Worm (Caenorhabditis elegans) whole organism, L2 larva: ENCODE data around the gene T26A8.4.

Experiments
- C34F6.9 ChIP-seq: fragments of 150-350 bp; optimal IDR thresholded peaks from 2 replicates; lab custom pipeline; 2014; ENCODE audit warnings: missing biosample characterization, missing genetic modification characterization
- F13H6.1 ChIP-seq: sonication (generic microtip); optimal IDR thresholded peaks from 2 replicates; lab custom pipeline; 2016; ENCODE audit warnings: missing genetic modification characterization, missing compliant biosample characterization
- R02D3.7 ChIP-seq: fragments of 150-350 bp; optimal IDR thresholded peaks from 2 replicates; lab custom pipeline; 2014; ENCODE audit warnings: missing biosample characterization, missing genetic modification characterization
- Y55F3AM.14 ChIP-seq: fragments of 200-800 bp; sonication (Bioruptor generic); optimal IDR thresholded peaks from 2 replicates; lab custom pipeline; 2018; ENCODE audit warnings: mild to moderate bottlenecking, missing genetic modification characterization, missing compliant biosample characterization
- ZK546.5 ChIP-seq: sonication (generic microtip); optimal IDR thresholded peaks from 2 replicates; lab custom pipeline; 2017; ENCODE audit warnings: missing biosample characterization, missing genetic modification characterization
- alr-1 ChIP-seq: fragments of 150-350 bp; optimal IDR thresholded peaks from 2 replicates; lab custom pipeline; 2014; ENCODE audit warnings: missing biosample characterization, missing genetic modification characterization
- aly-2 ChIP-seq: fragments of 150-350 bp; optimal IDR thresholded peaks from 2 replicates; lab custom pipeline; 2014; ENCODE audit warnings: missing biosample characterization, missing genetic modification characterization
- ama-1 ChIP-seq: fragments of 150-350 bp; optimal IDR thresholded peaks from 2 replicates; lab custom pipeline; 2018; ENCODE audit warnings: inconsistent platforms
- blmp-1 ChIP-seq: sonication (generic microtip); optimal IDR thresholded peaks from 2 replicates; lab custom pipeline; 2017; ENCODE audit warnings: missing genetic modification characterization, mild to moderate bottlenecking, missing compliant biosample characterization, antibody characterized with exemption, moderate library complexity; ENCODE audit not compliant: insufficient read depth
- ceh-16 ChIP-seq: fragments of 150-350 bp; optimal IDR thresholded peaks from 2 replicates; lab custom pipeline; 2014; ENCODE audit warnings: missing biosample characterization, missing genetic modification characterization
- ceh-82 ChIP-seq: fragments of 150-350 bp; optimal IDR thresholded peaks from 2 replicates; lab custom pipeline; 2014; ENCODE audit warnings: missing biosample characterization, missing genetic modification characterization
- crh-2 ChIP-seq: sonication (generic microtip); optimal IDR thresholded peaks from 2 replicates; lab custom pipeline; 2017; ENCODE audit warnings: missing biosample characterization, missing genetic modification characterization
- dmd-4 ChIP-seq: sonication (generic microtip); optimal IDR thresholded peaks from 2 replicates; lab custom pipeline; 2017; ENCODE audit warnings: missing biosample characterization, missing genetic modification characterization
- egl-27 ChIP-seq: sonication (generic microtip); optimal IDR thresholded peaks from 3 replicates; lab custom pipeline; 2017; ENCODE audit warnings: missing biosample characterization, missing genetic modification reagents, missing genetic modification characterization
- elt-1 ChIP-seq: fragments of 150-350 bp; optimal IDR thresholded peaks from 2 replicates; lab custom pipeline; 2014; ENCODE audit warnings: missing biosample characterization, missing genetic modification characterization
- elt-3 ChIP-seq: sonication (generic microtip); optimal IDR thresholded peaks from 2 replicates; lab custom pipeline; 2017; ENCODE audit warnings: missing biosample characterization, missing genetic modification characterization
- fos-1 ChIP-seq: fragments of 150-350 bp; optimal IDR thresholded peaks from 2 replicates; lab custom pipeline; 2014; ENCODE audit warnings: missing biosample characterization, missing genetic modification characterization
- gmeb-1 ChIP-seq: fragments of 150-350 bp; optimal IDR thresholded peaks from 2 replicates; lab custom pipeline; 2014; ENCODE audit warnings: missing biosample characterization, missing genetic modification characterization
- lin-11 ChIP-seq: fragments of 150-350 bp; sonication (generic microtip); optimal IDR thresholded peaks from 2 replicates; lab custom pipeline; 2014; ENCODE audit warnings: missing biosample characterization, missing genetic modification characterization, inconsistent platforms, mixed read lengths
- lin-13 ChIP-seq: fragments of 150-350 bp; optimal IDR thresholded peaks from 2 replicates; lab custom pipeline; 2014; ENCODE audit warnings: missing biosample characterization, missing genetic modification reagents, missing genetic modification characterization
- lin-39 ChIP-seq: fragments of 150-350 bp; optimal IDR thresholded peaks from 2 replicates; lab custom pipeline; 2014; ENCODE audit warnings: missing biosample characterization, missing genetic modification reagents, missing genetic modification characterization
- lsy-2 ChIP-seq, 2 experiments: fragments of 150-350 bp in 1 of 2; sonication (generic microtip) in 1 of 2; optimal IDR thresholded peaks; 2 replicates each; lab custom pipeline; 2014 to 2017; ENCODE audit warnings: missing biosample characterization in 2 of 2, missing genetic modification characterization in 2 of 2
- mab-5 ChIP-seq: fragments of 150-350 bp; optimal IDR thresholded peaks from 2 replicates; lab custom pipeline; 2014; ENCODE audit warnings: missing biosample characterization, missing genetic modification characterization
- mbf-1 ChIP-seq: sonication (generic microtip); optimal IDR thresholded peaks from 2 replicates; lab custom pipeline; 2017; ENCODE audit warnings: missing biosample characterization, missing genetic modification characterization
- mdl-1 ChIP-seq, 2 experiments: fragments of 150-350 bp in 1 of 2; sonication (generic microtip) in 1 of 2; optimal IDR thresholded peaks; 2 replicates each; lab custom pipeline; 2017; ENCODE audit warnings: missing biosample characterization in 2 of 2, missing genetic modification characterization in 2 of 2
- nhr-10 ChIP-seq: sonication (generic microtip); optimal IDR thresholded peaks from 2 replicates; lab custom pipeline; 2017; ENCODE audit warnings: missing biosample characterization, missing genetic modification characterization
- nhr-11 ChIP-seq: fragments of 150-350 bp; optimal IDR thresholded peaks from 2 replicates; lab custom pipeline; 2014; ENCODE audit warnings: missing biosample characterization, missing genetic modification characterization
- nhr-12 ChIP-seq: fragments of 150-350 bp; optimal IDR thresholded peaks from 2 replicates; lab custom pipeline; 2014; ENCODE audit warnings: missing biosample characterization, missing genetic modification characterization
- nhr-129 ChIP-seq: fragments of 150-350 bp; optimal IDR thresholded peaks from 2 replicates; lab custom pipeline; 2014; ENCODE audit warnings: missing biosample characterization, missing genetic modification characterization
- nhr-21 ChIP-seq: fragments of 150-350 bp; optimal IDR thresholded peaks from 2 replicates; lab custom pipeline; 2014; ENCODE audit warnings: missing biosample characterization, missing genetic modification characterization
- nhr-23 ChIP-seq: fragments of 150-350 bp; optimal IDR thresholded peaks from 2 replicates; lab custom pipeline; 2014; ENCODE audit warnings: missing biosample characterization, missing genetic modification reagents, missing genetic modification characterization
- nhr-237 ChIP-seq: fragments of 150-350 bp; optimal IDR thresholded peaks from 2 replicates; lab custom pipeline; 2014; ENCODE audit warnings: missing biosample characterization, missing genetic modification characterization
- nhr-25 ChIP-seq: fragments of 150-350 bp; sonication (generic microtip); optimal IDR thresholded peaks from 3 replicates; lab custom pipeline; 2014; ENCODE audit warnings: missing biosample characterization, missing genetic modification characterization
- nhr-6 ChIP-seq: fragments of 150-350 bp; optimal IDR thresholded peaks from 2 replicates; lab custom pipeline; 2014; ENCODE audit warnings: missing biosample characterization, missing genetic modification characterization
- nhr-77 ChIP-seq: fragments of 150-350 bp; optimal IDR thresholded peaks from 2 replicates; lab custom pipeline; 2014; ENCODE audit warnings: missing biosample characterization, missing genetic modification characterization
- peb-1 ChIP-seq: fragments of 150-350 bp; optimal IDR thresholded peaks from 2 replicates; lab custom pipeline; 2014; ENCODE audit warnings: missing biosample characterization, missing genetic modification characterization
- sem-4 ChIP-seq: fragments of 150-350 bp; optimal IDR thresholded peaks from 2 replicates; lab custom pipeline; 2014; ENCODE audit warnings: missing biosample characterization, missing genetic modification reagents, missing genetic modification characterization
- skn-1 ChIP-seq: sonication (generic microtip); optimal IDR thresholded peaks from 2 replicates; lab custom pipeline; 2017; ENCODE audit warnings: missing biosample characterization, missing genetic modification characterization
- sma-3 ChIP-seq: sonication (generic microtip); optimal IDR thresholded peaks from 2 replicates; lab custom pipeline; 2016; ENCODE audit warnings: missing genetic modification reagents, missing genetic modification characterization, missing compliant biosample characterization
- sma-9 ChIP-seq, 2 experiments: fragments of 150-350 bp in 1 of 2; sonication (generic microtip) in 1 of 2; optimal IDR thresholded peaks; 2 replicates each; lab custom pipeline; 2014 to 2016; ENCODE audit warnings: missing genetic modification characterization in 2 of 2, mild to moderate bottlenecking in 1 of 2, missing biosample characterization in 1 of 2, missing compliant biosample characterization in 1 of 2, missing genetic modification reagents in 1 of 2, moderate library complexity in 1 of 2
- snpc-4 ChIP-seq: fragments of 150-350 bp; optimal IDR thresholded peaks from 2 replicates; lab custom pipeline; 2014; ENCODE audit warnings: missing biosample characterization, missing genetic modification characterization
- unc-39 ChIP-seq: fragments of 150-350 bp; optimal IDR thresholded peaks from 2 replicates; lab custom pipeline; 2014; ENCODE audit warnings: missing biosample characterization, missing genetic modification characterization
- unc-55 ChIP-seq: fragments of 150-350 bp; sonication (generic microtip); optimal IDR thresholded peaks from 3 replicates; lab custom pipeline; 2014; ENCODE audit warnings: missing biosample characterization, missing genetic modification reagents, missing genetic modification characterization
- unc-62 ChIP-seq: fragments of 150-350 bp; optimal IDR thresholded peaks from 2 replicates; lab custom pipeline; 2014; ENCODE audit warnings: missing biosample characterization, missing genetic modification reagents, missing genetic modification characterization
- zag-1 ChIP-seq: fragments of 150-350 bp; optimal IDR thresholded peaks from 2 replicates; lab custom pipeline; 2014; ENCODE audit warnings: missing biosample characterization, missing genetic modification characterization
- ztf-1 ChIP-seq: fragments of 200-800 bp; sonication (Bioruptor generic); conservative IDR thresholded peaks from 2 replicates; pipeline ENCODE4 v1.3.6; 2022; ENCODE audit warnings: missing genetic modification characterization, missing compliant biosample characterization
- ztf-11 ChIP-seq: sonication (generic microtip); optimal IDR thresholded peaks from 2 replicates; lab custom pipeline; 2017; ENCODE audit warnings: missing biosample characterization, missing genetic modification characterization
- ztf-4 ChIP-seq: fragments of 150-350 bp; optimal IDR thresholded peaks from 2 replicates; lab custom pipeline; 2014; ENCODE audit warnings: missing biosample characterization, missing genetic modification characterization

The T26A8.4 gene

DNA sequence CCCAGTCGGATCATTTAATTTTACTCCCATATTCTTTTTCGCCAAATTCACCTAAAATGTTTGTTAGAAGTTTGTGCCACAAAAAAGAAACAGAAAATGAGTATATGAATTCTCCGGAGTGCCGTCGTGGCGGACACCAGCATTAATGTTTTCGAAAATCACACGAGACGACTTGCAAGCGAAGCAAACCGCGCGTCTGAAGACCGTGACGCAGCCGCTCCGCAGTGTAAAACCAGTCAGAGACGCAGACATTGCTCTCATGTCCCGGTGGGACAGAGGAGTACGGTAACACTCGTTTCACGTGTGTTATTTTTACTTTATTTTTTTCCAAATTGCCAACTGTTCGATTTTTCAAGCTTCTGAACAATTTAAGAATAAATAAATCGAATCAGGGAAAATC, at the start of gene T26A8.4, which contains the start of gene pdtf-1:
Gene T26A8.4, minus strand, starts transcription at position 185 of the 400 bp plus-strand sequence.
Gene pdtf-1, plus strand, starts transcription at position 330 of the 400 bp plus-strand sequence.
- TF ChIP-seq elt-1 (tag; lab: Kevin White, UChicago) (no peak), nhr-77 (peak; percentile 39), nhr-129 (tag; lab: Kevin White, UChicago) (peak; percentile 96), lin-13 (GFP tag; lab: Kevin White, UChicago) (peak; percentile 95), egl-27 (tag; lab: Kevin White, UChicago) (peak; percentile 80), ztf-11 (tag; lab: Kevin White, UChicago) (no peak), snpc-4 (tag; lab: Kevin White, UChicago) (peak; percentile 94), mab-5 (tag; lab: Kevin White, UChicago) (peak; percentile 82), unc-39 (tag; lab: Kevin White, UChicago) (no peak), sma-9 (GFP tag; optimal IDR thresholded peaks at IDR 0.05; lab: Kevin White, UChicago) (peak; percentile 93), sma-9 (tag; optimal IDR thresholded peaks at IDR 0.05; lab: Kevin White, UChicago) (no peak), nhr-23 (tag; lab: Kevin White, UChicago) (no peak), mdl-1 (tag; optimal IDR thresholded peaks at IDR 0.05; lab: Kevin White, UChicago) (peak; percentile 81 to 94), F13H6.1 (tag; lab: Kevin White, UChicago) (peak; percentile 88), nhr-6 (peak; percentile 89), ztf-1 (GFP tag; lab: Robert Waterston, UW) (no peak), ama-1 (lab: Kevin White, UChicago) (peak; percentile 91), dmd-4 (no peak), gmeb-1 (tag; lab: Kevin White, UChicago) (peak; percentile 88), nhr-237 (peak; percentile 45), sem-4 (peak; percentile 96), lsy-2 (tag; optimal IDR thresholded peaks at IDR 0.05; lab: Kevin White, UChicago) (peak; percentile 98 to 100), fos-1 (tag; lab: Kevin White, UChicago) (peak; percentile 91), peb-1 (tag; lab: Kevin White, UChicago) (no peak), nhr-21 (tag; lab: Kevin White, UChicago) (peak; percentile 96), ceh-16 (tag; lab: Kevin White, UChicago) (peak; percentile 87), elt-3 (tag; lab: Kevin White, UChicago) (no peak), lin-39 (tag; lab: Kevin White, UChicago) (peak; percentile 65), nhr-12 (tag; lab: Kevin White, UChicago) (no peak), Y55F3AM.14 (GFP tag; lab: Kevin White, UChicago) (peak; percentile 83), mbf-1 (tag; lab: Kevin White, UChicago) (no peak), R02D3.7 (tag; lab: Kevin White, UChicago) (peak; percentile 42), nhr-11 (tag; lab: Kevin White, UChicago) (no peak), unc-62 (GFP tag; lab: Kevin White, UChicago) (peak; percentile 43), blmp-1 (tag; lab: Kevin White, UChicago) (peak; percentile 79), ZK546.5 (tag; lab: Kevin White, UChicago) (peak; percentile 87), C34F6.9 (peak; percentile 98), zag-1 (tag; lab: Kevin White, UChicago) (peak; percentile 87), unc-55 (GFP tag; lab: Kevin White, UChicago) (peak; percentile 99), crh-2 (tag; lab: Kevin White, UChicago) (peak; percentile 97), ceh-82 (tag; lab: Kevin White, UChicago) (peak; percentile 90), nhr-25 (tag; lab: Kevin White, UChicago) (peak; percentile 96), aly-2 (tag; lab: Kevin White, UChicago) (no peak), ztf-4 (tag; lab: Kevin White, UChicago) (peak; percentile 93), nhr-10 (tag; lab: Kevin White, UChicago) (peak; percentile 71), alr-1 (no peak), sma-3 (GFP tag; lab: Kevin White, UChicago) (peak; percentile 94), lin-11 (tag; lab: Kevin White, UChicago) (peak; percentile 98), skn-1 (no peak)
